Fruit fly (Drosophila melanogaster) whole organism, embryonic: ENCODE results near the gene PGAP2.
A peak's percentile ranks its signal among the peaks of the same experiment; 100 is the strongest.

Experiments
- Atf-2 ChIP-seq: fragments of 200-800 bp; sonication (Bioruptor generic); optimal IDR thresholded peaks from 2 replicates; lab custom pipeline; 2016; ENCODE audit warnings: missing biosample characterization, missing genetic modification characterization
- BEAF-32 ChIP-seq: fragments of 200-800 bp; sonication (Bioruptor generic); optimal IDR thresholded peaks from 3 replicates; lab custom pipeline; 2017; ENCODE audit warnings: missing biosample characterization, missing genetic modification characterization, mild to moderate bottlenecking, moderate library complexity, missing genetic modification reagents
- Bgb ChIP-seq: fragments of 200-800 bp; sonication (Bioruptor generic); IDR thresholded peaks from 2 replicates; pipeline ENCODE4 v1.3.6; 2022; ENCODE audit warnings: missing biosample characterization, missing genetic modification characterization; ENCODE audit not compliant: partially characterized antibody
- CG10654 ChIP-seq: fragments of 200-800 bp; sonication (Bioruptor generic); optimal IDR thresholded peaks from 2 replicates; lab custom pipeline; 2016; ENCODE audit warnings: missing biosample characterization, missing genetic modification characterization
- CG12071 ChIP-seq: fragments of 200-800 bp; sonication (Bioruptor generic); optimal IDR thresholded peaks from 3 replicates; lab custom pipeline; 2018; ENCODE audit warnings: missing biosample characterization, mild to moderate bottlenecking, missing genetic modification characterization
- CG12104 ChIP-seq: fragments of 200-800 bp; sonication (Bioruptor generic); optimal IDR thresholded peaks from 3 replicates; lab custom pipeline; 2016; ENCODE audit warnings: missing biosample characterization, missing genetic modification characterization
- CG12744 ChIP-seq: fragments of 200-800 bp; sonication (Bioruptor generic); optimal IDR thresholded peaks from 2 replicates; lab custom pipeline; 2016; ENCODE audit warnings: missing biosample characterization, missing genetic modification characterization
- CG13894 ChIP-seq: fragments of 200-800 bp; sonication (Bioruptor generic); optimal IDR thresholded peaks from 3 replicates; lab custom pipeline; 2018; ENCODE audit warnings: missing biosample characterization, mild to moderate bottlenecking, missing genetic modification characterization, moderate library complexity
- CG14441 ChIP-seq: fragments of 200-800 bp; sonication (Bioruptor generic); IDR thresholded peaks from 2 replicates; pipeline ENCODE4 v1.3.6; 2022; ENCODE audit warnings: missing biosample characterization, missing genetic modification characterization
- CG14860 ChIP-seq: fragments of 200-800 bp; sonication (Bioruptor generic); IDR thresholded peaks from 3 replicates; pipeline ENCODE4 v1.3.6; 2022; ENCODE audit warnings: missing biosample characterization, missing genetic modification characterization; ENCODE audit not compliant: partially characterized antibody
- CG1529 ChIP-seq: fragments of 200-800 bp; sonication (Bioruptor generic); optimal IDR thresholded peaks from 3 replicates; lab custom pipeline; 2018; ENCODE audit warnings: missing biosample characterization, missing genetic modification characterization
- CG32772 ChIP-seq: fragments of 200-800 bp; sonication (Bioruptor generic); IDR thresholded peaks from 2 replicates; pipeline ENCODE4 v1.3.6; 2022; ENCODE audit warnings: missing biosample characterization, missing genetic modification characterization
- CG34224 ChIP-seq: fragments of 200-800 bp; sonication (Bioruptor generic); IDR thresholded peaks from 3 replicates; pipeline ENCODE4 v1.3.6; 2022; ENCODE audit warnings: missing biosample characterization, missing genetic modification characterization; ENCODE audit not compliant: partially characterized antibody
- CG4404 ChIP-seq: fragments of 200-800 bp; sonication (Bioruptor generic); IDR thresholded peaks from 2 replicates; pipeline ENCODE4 v1.3.6; 2022; ENCODE audit warnings: missing biosample characterization, missing genetic modification characterization
- CG5180 ChIP-seq: fragments of 200-800 bp; sonication (Bioruptor generic); optimal IDR thresholded peaks from 3 replicates; lab custom pipeline; 2017; ENCODE audit warnings: missing biosample characterization, missing genetic modification characterization, mild to moderate bottlenecking, moderate library complexity, missing genetic modification reagents
- CG7372 ChIP-seq: fragments of 200-800 bp; sonication (Bioruptor generic); IDR thresholded peaks from 2 replicates; pipeline ENCODE4 v1.3.6; 2022; ENCODE audit warnings: missing biosample characterization, missing genetic modification characterization
- CG7786 ChIP-seq: fragments of 200-800 bp; sonication (Bioruptor generic); optimal IDR thresholded peaks from 2 replicates; lab custom pipeline; 2016; ENCODE audit warnings: missing biosample characterization, missing genetic modification characterization
- CkIIα-i1 ChIP-seq: fragments of 200-800 bp; sonication (Bioruptor generic); IDR thresholded peaks from 2 replicates; pipeline ENCODE4 v1.3.6; 2022; ENCODE audit warnings: missing biosample characterization, missing genetic modification characterization
- Dek ChIP-seq: fragments of 200-800 bp; sonication (Bioruptor generic); optimal IDR thresholded peaks from 3 replicates; lab custom pipeline; 2019; ENCODE audit warnings: missing biosample characterization, mild to moderate bottlenecking, missing genetic modification characterization, moderate library complexity
- Dref ChIP-seq: fragments of 200-800 bp; sonication (Bioruptor generic); IDR thresholded peaks from 2 replicates; pipeline ENCODE4 v1.3.6; 2022; ENCODE audit warnings: missing biosample characterization, missing genetic modification characterization
- HLH54F ChIP-seq: fragments of 200-800 bp; sonication (Bioruptor generic); optimal IDR thresholded peaks from 3 replicates; lab custom pipeline; 2016; ENCODE audit warnings: missing biosample characterization, missing genetic modification characterization
- Mes4 ChIP-seq: fragments of 200-800 bp; sonication (Bioruptor generic); optimal IDR thresholded peaks from 2 replicates; lab custom pipeline; 2016; ENCODE audit warnings: missing biosample characterization, missing genetic modification characterization
- Pdp1 ChIP-seq, 2 experiments: fragments of 200-800 bp; sonication (Bioruptor generic); optimal IDR thresholded peaks; 3 replicates each; lab custom pipeline; 2016; ENCODE audit warnings: missing biosample characterization in 2 of 2, missing genetic modification characterization in 2 of 2, mild to moderate bottlenecking in 1 of 2, moderate library complexity in 1 of 2
- Ravus ChIP-seq: fragments of 200-800 bp; sonication (Bioruptor generic); IDR thresholded peaks from 2 replicates; pipeline ENCODE4 v1.3.6; 2022; ENCODE audit warnings: missing biosample characterization, missing genetic modification characterization
- Sry-δ ChIP-seq: fragments of 200-800 bp; sonication (Bioruptor generic); optimal IDR thresholded peaks from 2 replicates; lab custom pipeline; 2016; ENCODE audit warnings: missing biosample characterization, missing genetic modification characterization
- Vsx1 ChIP-seq: fragments of 200-800 bp; sonication (Bioruptor generic); optimal IDR thresholded peaks from 2 replicates; lab custom pipeline; 2017; ENCODE audit warnings: missing biosample characterization, mild to moderate bottlenecking, missing genetic modification characterization, missing genetic modification reagents
- Xrp1 ChIP-seq: fragments of 200-800 bp; sonication (Bioruptor generic); IDR thresholded peaks from 2 replicates; pipeline ENCODE4 v1.3.6; 2022; ENCODE audit warnings: missing biosample characterization, missing genetic modification characterization
- YL-1 ChIP-seq: fragments of 200-800 bp; sonication (Bioruptor generic); optimal IDR thresholded peaks from 3 replicates; lab custom pipeline; 2017; ENCODE audit warnings: missing biosample characterization, mild to moderate bottlenecking, missing genetic modification characterization
- bbx ChIP-seq: fragments of 200-800 bp; sonication (Bioruptor generic); IDR thresholded peaks from 2 replicates; pipeline ENCODE4 v1.3.6; 2022; ENCODE audit warnings: missing biosample characterization, missing genetic modification characterization; ENCODE audit not compliant: partially characterized antibody
- br ChIP-seq: fragments of >200 bp; optimal IDR thresholded peaks from 2 replicates; lab custom pipeline; 2017
- chif ChIP-seq, 2 experiments: fragments of 200-800 bp; sonication (Bioruptor generic); optimal IDR thresholded peaks; 3 replicates each; lab custom pipeline; 2016; ENCODE audit warnings: missing biosample characterization in 2 of 2, missing genetic modification characterization in 2 of 2
- chinmo ChIP-seq: fragments of 200-800 bp; sonication (Bioruptor generic); IDR thresholded peaks from 4 replicates; pipeline ENCODE4 v1.3.6; 2022; ENCODE audit warnings: missing biosample characterization, missing genetic modification characterization; ENCODE audit not compliant: partially characterized antibody
- chm ChIP-seq: fragments of 200-800 bp; sonication (Bioruptor generic); IDR thresholded peaks from 2 replicates; pipeline ENCODE4 v1.3.6; 2022; ENCODE audit warnings: missing biosample characterization, missing genetic modification characterization
- dati ChIP-seq: fragments of 200-800 bp; sonication (Bioruptor generic); IDR thresholded peaks from 2 replicates; pipeline ENCODE4 v1.3.6; 2022; ENCODE audit warnings: missing biosample characterization, missing genetic modification characterization
- ftz-f1 ChIP-seq: fragments of 200-800 bp; sonication (Bioruptor generic); optimal IDR thresholded peaks from 2 replicates; lab custom pipeline; 2016; ENCODE audit warnings: missing biosample characterization, missing genetic modification characterization
- gsb ChIP-seq: fragments of 200-800 bp; sonication (Bioruptor generic); IDR thresholded peaks from 2 replicates; pipeline ENCODE4 v1.3.6; 2022; ENCODE audit warnings: missing biosample characterization, missing genetic modification characterization
- gsb-n ChIP-seq: fragments of 200-800 bp; sonication (Bioruptor generic); optimal IDR thresholded peaks from 3 replicates; lab custom pipeline; 2018; ENCODE audit warnings: missing biosample characterization, mild to moderate bottlenecking, missing genetic modification characterization
- kah ChIP-seq: fragments of 200-800 bp; sonication (Bioruptor generic); optimal IDR thresholded peaks from 2 replicates; lab custom pipeline; 2018; ENCODE audit warnings: missing biosample characterization, mild to moderate bottlenecking, missing genetic modification characterization
- knrl ChIP-seq: fragments of 200-800 bp; sonication (Bioruptor generic); IDR thresholded peaks from 3 replicates; pipeline ENCODE4 v1.3.6; 2022; ENCODE audit warnings: missing biosample characterization, missing genetic modification characterization; ENCODE audit not compliant: partially characterized antibody
- lab ChIP-seq: fragments of 200-800 bp; sonication (Bioruptor generic); optimal IDR thresholded peaks from 3 replicates; lab custom pipeline; 2017; ENCODE audit warnings: missing biosample characterization, missing genetic modification characterization, mild to moderate bottlenecking, moderate library complexity, missing genetic modification reagents
- luna ChIP-seq: fragments of 200-800 bp; sonication (Bioruptor generic); optimal IDR thresholded peaks from 2 replicates; lab custom pipeline; 2016; ENCODE audit warnings: missing biosample characterization, missing genetic modification characterization
- onecut ChIP-seq: fragments of 200-800 bp; sonication (Bioruptor generic); IDR thresholded peaks from 2 replicates; pipeline ENCODE4 v1.3.6; 2022; ENCODE audit warnings: missing biosample characterization, missing genetic modification characterization
- peb ChIP-seq: fragments of 200-800 bp; sonication (Bioruptor generic); IDR thresholded peaks from 2 replicates; pipeline ENCODE4 v1.3.6; 2022; ENCODE audit warnings: missing biosample characterization, missing genetic modification characterization
- pnt ChIP-seq: fragments of 200-800 bp; sonication (Bioruptor generic); optimal IDR thresholded peaks from 3 replicates; lab custom pipeline; 2016; ENCODE audit warnings: missing biosample characterization, missing genetic modification characterization
- sqz ChIP-seq: fragments of 200-800 bp; sonication (Bioruptor generic); optimal IDR thresholded peaks from 3 replicates; lab custom pipeline; 2018; ENCODE audit warnings: missing biosample characterization, mild to moderate bottlenecking, missing genetic modification characterization
- tap ChIP-seq: fragments of 200-800 bp; optimal IDR thresholded peaks from 3 replicates; lab custom pipeline; 2019; ENCODE audit warnings: missing biosample characterization, mild to moderate bottlenecking, missing genetic modification characterization, moderate library complexity
- tio ChIP-seq: fragments of 200-800 bp; sonication (Bioruptor generic); optimal IDR thresholded peaks from 2 replicates; lab custom pipeline; 2017; ENCODE audit warnings: missing biosample characterization, missing genetic modification characterization, inconsistent platforms
- toy ChIP-seq: fragments of 200-800 bp; sonication (Bioruptor generic); IDR thresholded peaks from 2 replicates; pipeline ENCODE4 v1.3.6; 2022; ENCODE audit warnings: missing biosample characterization, missing genetic modification characterization
- trem ChIP-seq: fragments of 200-800 bp; optimal IDR thresholded peaks from 3 replicates; lab custom pipeline; 2019; ENCODE audit warnings: missing biosample characterization, mild to moderate bottlenecking, missing genetic modification characterization, moderate library complexity
- unpg ChIP-seq: fragments of 200-800 bp; sonication (Bioruptor generic); optimal IDR thresholded peaks from 3 replicates; lab custom pipeline; 2018; ENCODE audit warnings: missing biosample characterization, mild to moderate bottlenecking, missing genetic modification characterization, moderate library complexity
- wor ChIP-seq: fragments of 200-800 bp; sonication (Bioruptor generic); IDR thresholded peaks from 2 replicates; pipeline ENCODE4 v1.3.6; 2022; ENCODE audit warnings: missing biosample characterization, missing genetic modification characterization

PGAP2 gene

dm6 chr2L:865851-866250 lies 46.5 kb upstream of the PGAP2 start (continued):
- peak; percentile 7 for TF ChIP-seq BEAF-32 (GFP tag; lab: Kevin White, UChicago)
- peak; percentile 91 for TF ChIP-seq sqz (GFP tag; lab: Kevin White, UChicago)
- peak; percentile 94 for TF ChIP-seq Atf-2 (GFP tag; lab: Kevin White, UChicago)
- TF ChIP-seq tap (tag; lab: Kevin White, UChicago), result peak; percentile 97
- peak; percentile 68 for TF ChIP-seq YL-1 (GFP tag; lab: Kevin White, UChicago)
- peak; percentile 96 for TF ChIP-seq gsb-n (tag; lab: Kevin White, UChicago)
- peak; percentile 95 for TF ChIP-seq CG7372 (GFP tag; lab: Robert Waterston, UW)
- peak; percentile 96 for TF ChIP-seq CG12071 (GFP tag; lab: Kevin White, UChicago)
- peak; percentile 96 for TF ChIP-seq Dek (tag; lab: Kevin White, UChicago)
- peak; percentile 91 for TF ChIP-seq kah (GFP tag; lab: Kevin White, UChicago)
- peak; percentile 97 for TF ChIP-seq CG14441 (GFP tag; lab: Robert Waterston, UW)
- peak; percentile 95 for TF ChIP-seq CG12104 (GFP tag; lab: Kevin White, UChicago)
- TF ChIP-seq dati (GFP tag; lab: Robert Waterston, UW), result peak; percentile 94
- TF ChIP-seq Vsx1, result peak; percentile 88
- peak; percentile 94 for TF ChIP-seq CG7786 (GFP tag; lab: Kevin White, UChicago)
- peak; percentile 97 for TF ChIP-seq HLH54F
- peak; percentile 91 for TF ChIP-seq trem (tag; lab: Kevin White, UChicago)
- no peak for TF ChIP-seq CG14860 (GFP tag; lab: Robert Waterston, UW)
- TF ChIP-seq ftz-f1 (GFP tag; lab: Kevin White, UChicago), result peak; percentile 79
- peak; percentile 97 for TF ChIP-seq unpg (GFP tag; lab: Kevin White, UChicago)
- peak; percentile 96 for TF ChIP-seq pnt
- peak; percentile 97 for TF ChIP-seq chif (GFP tag; optimal IDR thresholded peaks at IDR 0.05; lab: Kevin White, UChicago)
- TF ChIP-seq CG13894 (tag; lab: Kevin White, UChicago), result peak; percentile 88
- peak; percentile 94 for TF ChIP-seq wor
- TF ChIP-seq Sry-δ (GFP tag; lab: Kevin White, UChicago), result peak; percentile 70
- peak; percentile 94 for TF ChIP-seq CG4404 (GFP tag; lab: Robert Waterston, UW)
- peak; percentile 94 to 97 for TF ChIP-seq Pdp1 (GFP tag; optimal IDR thresholded peaks at IDR 0.05; lab: Kevin White, UChicago)
- TF ChIP-seq onecut (GFP tag; lab: Robert Waterston, UW), result peak; percentile 93
- peak; percentile 93 for TF ChIP-seq CG12744 (GFP tag; lab: Kevin White, UChicago)
- peak; percentile 87 for TF ChIP-seq CG5180
- no peak for TF ChIP-seq bbx (GFP tag; lab: Robert Waterston, UW)
- no peak for TF ChIP-seq br
- TF ChIP-seq Ravus, result peak; percentile 92
- no peak for TF ChIP-seq knrl
- peak; percentile 97 for TF ChIP-seq chm (GFP tag; lab: Robert Waterston, UW)
- TF ChIP-seq lab (GFP tag; lab: Kevin White, UChicago), result peak; percentile 98
- peak; percentile 97 for TF ChIP-seq Xrp1 (GFP tag; lab: Robert Waterston, UW)
- TF ChIP-seq CG34224 (GFP tag; lab: Robert Waterston, UW), result no peak
- TF ChIP-seq chinmo (GFP tag; lab: Robert Waterston, UW), result no peak
- peak; percentile 96 for TF ChIP-seq tio (GFP tag; lab: Kevin White, UChicago)
- peak; percentile 95 for TF ChIP-seq gsb (GFP tag; lab: Robert Waterston, UW)
- no peak for TF ChIP-seq Bgb
- peak; percentile 65 for TF ChIP-seq CkIIα-i1 (GFP tag; lab: Robert Waterston, UW)
- peak; percentile 88 for TF ChIP-seq peb (GFP tag; lab: Robert Waterston, UW)
- TF ChIP-seq Dref (GFP tag; lab: Robert Waterston, UW), result peak; percentile 34; the same call in 1 of the 2 replicates
- peak; percentile 92 for TF ChIP-seq Mes4 (GFP tag; lab: Kevin White, UChicago)
- peak; percentile 83 for TF ChIP-seq luna (GFP tag; lab: Kevin White, UChicago)
- peak; percentile 96 for TF ChIP-seq CG32772 (GFP tag; lab: Robert Waterston, UW)
- TF ChIP-seq CG1529 (GFP tag; lab: Kevin White, UChicago), result peak; percentile 93
- peak; percentile 88 for TF ChIP-seq toy (GFP tag; lab: Robert Waterston, UW)
- peak; percentile 94 for TF ChIP-seq CG10654
